Fruit fly (Drosophila melanogaster) whole organism, embryonic: Measurements from ENCODE around the gene Neurochondrin.

ENCODE experiments used
- Antp ChIP-seq: fragments of 200-800 bp; sonication (Bioruptor generic); optimal IDR thresholded peaks from 3 replicates; lab custom pipeline; 2016; ENCODE audit warnings: missing biosample characterization, missing genetic modification characterization
- CG10431 ChIP-seq: fragments of 200-800 bp; sonication (Bioruptor generic); optimal IDR thresholded peaks from 3 replicates; lab custom pipeline; 2018; ENCODE audit warnings: missing biosample characterization, mild to moderate bottlenecking, missing genetic modification characterization
- CG10543 ChIP-seq: fragments of 200-800 bp; sonication (Bioruptor generic); optimal IDR thresholded peaks from 3 replicates; lab custom pipeline; 2017; ENCODE audit warnings: missing biosample characterization, mild to moderate bottlenecking, missing genetic modification characterization, moderate library complexity
- CG11093 ChIP-seq: fragments of 200-800 bp; sonication (Bioruptor generic); IDR thresholded peaks from 3 replicates; pipeline ENCODE4 v1.3.6; 2022; ENCODE audit warnings: missing biosample characterization, missing genetic modification characterization
- CG11247 ChIP-seq: fragments of 200-800 bp; sonication (Bioruptor generic); IDR thresholded peaks from 2 replicates; pipeline ENCODE4 v1.3.6; 2022; ENCODE audit warnings: missing biosample characterization, missing genetic modification characterization
- CG11398 ChIP-seq: fragments of 200-800 bp; sonication (Bioruptor generic); optimal IDR thresholded peaks from 2 replicates; lab custom pipeline; 2016; ENCODE audit warnings: missing biosample characterization, missing genetic modification characterization
- CG11504 ChIP-seq: fragments of 200-800 bp; sonication (Bioruptor generic); optimal IDR thresholded peaks from 3 replicates; lab custom pipeline; 2019; ENCODE audit warnings: missing biosample characterization, mild to moderate bottlenecking, missing genetic modification characterization, moderate library complexity
- CG14050 ChIP-seq: fragments of 200-800 bp; sonication (Bioruptor generic); IDR thresholded peaks from 3 replicates; pipeline ENCODE4 v1.3.6; 2022; ENCODE audit warnings: missing biosample characterization, missing genetic modification characterization
- CG14965 ChIP-seq: fragments of 200-800 bp; sonication (Bioruptor generic); optimal IDR thresholded peaks from 2 replicates; lab custom pipeline; 2016; ENCODE audit warnings: missing biosample characterization, missing genetic modification characterization, borderline replicate concordance
- CG1792 ChIP-seq: fragments of 200-800 bp; sonication (Bioruptor generic); optimal IDR thresholded peaks from 2 replicates; lab custom pipeline; 2016; ENCODE audit warnings: missing biosample characterization, missing genetic modification characterization
- CG30020 ChIP-seq: fragments of 200-800 bp; optimal IDR thresholded peaks from 2 replicates; lab custom pipeline; 2019; ENCODE audit warnings: missing biosample characterization, mild to moderate bottlenecking, missing genetic modification characterization, moderate library complexity
- CG6254 ChIP-seq: fragments of 200-800 bp; sonication (Bioruptor generic); optimal IDR thresholded peaks from 3 replicates; lab custom pipeline; 2017; ENCODE audit warnings: mild to moderate bottlenecking, missing biosample characterization, missing genetic modification reagents, missing genetic modification characterization
- CG6813 ChIP-seq: fragments of 200-800 bp; sonication (Bioruptor generic); optimal IDR thresholded peaks from 2 replicates; lab custom pipeline; 2017; ENCODE audit warnings: missing biosample characterization, missing genetic modification characterization, mild to moderate bottlenecking, moderate library complexity, missing genetic modification reagents
- CG6854 ChIP-seq: fragments of 200-800 bp; sonication (Bioruptor generic); optimal IDR thresholded peaks from 3 replicates; lab custom pipeline; 2017; ENCODE audit warnings: missing biosample characterization, mild to moderate bottlenecking, missing genetic modification characterization
- CG8924 ChIP-seq: fragments of 200-800 bp; optimal IDR thresholded peaks from 3 replicates; lab custom pipeline; 2019; ENCODE audit warnings: missing biosample characterization, mild to moderate bottlenecking, missing genetic modification characterization, moderate library complexity
- CG9437 ChIP-seq: fragments of 200-800 bp; sonication (Bioruptor generic); optimal IDR thresholded peaks from 2 replicates; lab custom pipeline; 2018; ENCODE audit warnings: missing biosample characterization, mild to moderate bottlenecking, missing genetic modification characterization
- ERR ChIP-seq: fragments of 200-800 bp; sonication (Bioruptor generic); optimal IDR thresholded peaks from 2 replicates; lab custom pipeline; 2016; ENCODE audit warnings: missing biosample characterization, missing genetic modification characterization
- Ets97D ChIP-seq: fragments of 200-800 bp; sonication (Bioruptor generic); optimal IDR thresholded peaks from 3 replicates; lab custom pipeline; 2016; ENCODE audit warnings: missing biosample characterization, missing genetic modification characterization
- Fer1 ChIP-seq: fragments of 200-800 bp; sonication (Bioruptor generic); optimal IDR thresholded peaks from 2 replicates; lab custom pipeline; 2017; ENCODE audit warnings: missing biosample characterization, mild to moderate bottlenecking, missing genetic modification characterization
- Fer3 ChIP-seq: fragments of 200-800 bp; sonication (Bioruptor generic); optimal IDR thresholded peaks from 2 replicates; lab custom pipeline; 2018; ENCODE audit warnings: missing biosample characterization, mild to moderate bottlenecking, missing genetic modification characterization, moderate library complexity
- H15 ChIP-seq: fragments of 200-800 bp; sonication (Bioruptor generic); IDR thresholded peaks from 3 replicates; pipeline ENCODE4 v1.3.6; 2022; ENCODE audit warnings: missing biosample characterization, missing genetic modification characterization
- HHEX ChIP-seq: fragments of 200-800 bp; sonication (Bioruptor generic); optimal IDR thresholded peaks from 3 replicates; lab custom pipeline; 2017; ENCODE audit warnings: missing biosample characterization, mild to moderate bottlenecking, missing genetic modification characterization, missing genetic modification reagents
- Myb ChIP-seq: fragments of 200-800 bp; sonication (Bioruptor generic); optimal IDR thresholded peaks from 2 replicates; lab custom pipeline; 2016; ENCODE audit warnings: missing biosample characterization, missing genetic modification characterization
- NK7.1 ChIP-seq: fragments of 200-800 bp; sonication (Bioruptor generic); optimal IDR thresholded peaks from 3 replicates; lab custom pipeline; 2016; ENCODE audit warnings: missing biosample characterization, missing genetic modification characterization
- Ravus ChIP-seq: fragments of 200-800 bp; sonication (Bioruptor generic); IDR thresholded peaks from 2 replicates; pipeline ENCODE4 v1.3.6; 2022; ENCODE audit warnings: missing biosample characterization, missing genetic modification characterization
- Rfx ChIP-seq: fragments of 200-800 bp; sonication (Bioruptor generic); IDR thresholded peaks from 2 replicates; pipeline ENCODE4 v1.3.6; 2022; ENCODE audit warnings: missing biosample characterization, missing genetic modification characterization
- Scr ChIP-seq: fragments of 200-800 bp; sonication (Bioruptor generic); IDR thresholded peaks from 2 replicates; pipeline ENCODE4 v1.3.6; 2022; ENCODE audit warnings: missing biosample characterization, missing genetic modification characterization; ENCODE audit not compliant: partially characterized antibody
- Ssrp ChIP-seq: fragments of 200-800 bp; sonication (Bioruptor generic); optimal IDR thresholded peaks from 2 replicates; lab custom pipeline; 2018; ENCODE audit warnings: missing biosample characterization, mild to moderate bottlenecking, missing genetic modification characterization, moderate library complexity
- TFAM ChIP-seq: fragments of 200-800 bp; sonication (Bioruptor generic); optimal IDR thresholded peaks from 2 replicates; lab custom pipeline; 2017; ENCODE audit warnings: missing biosample characterization, missing genetic modification characterization, inconsistent platforms
- Usf ChIP-seq: fragments of 200-800 bp; sonication (Bioruptor generic); optimal IDR thresholded peaks from 2 replicates; lab custom pipeline; 2017; ENCODE audit warnings: missing genotype, missing biosample characterization, missing genetic modification characterization
- ash1 ChIP-seq: fragments of 200-800 bp; sonication (Bioruptor generic); optimal IDR thresholded peaks from 2 replicates; lab custom pipeline; 2018; ENCODE audit warnings: missing biosample characterization, mild to moderate bottlenecking, missing genetic modification characterization
- az2 ChIP-seq: fragments of 200-800 bp; sonication (Bioruptor generic); optimal IDR thresholded peaks from 3 replicates; lab custom pipeline; 2016; ENCODE audit warnings: missing biosample characterization, missing genetic modification characterization
- bbx ChIP-seq: fragments of 200-800 bp; sonication (Bioruptor generic); IDR thresholded peaks from 2 replicates; pipeline ENCODE4 v1.3.6; 2022; ENCODE audit warnings: missing biosample characterization, missing genetic modification characterization; ENCODE audit not compliant: partially characterized antibody
- cwo ChIP-seq: fragments of 200-800 bp; sonication (Bioruptor generic); optimal IDR thresholded peaks from 3 replicates; lab custom pipeline; 2017; ENCODE audit warnings: missing biosample characterization, missing genetic modification characterization, mild to moderate bottlenecking, moderate library complexity, missing genetic modification reagents
- emc ChIP-seq: fragments of 200-800 bp; sonication (Bioruptor generic); optimal IDR thresholded peaks from 2 replicates; lab custom pipeline; 2016; ENCODE audit warnings: missing biosample characterization, missing genetic modification characterization
- gce ChIP-seq: fragments of 200-800 bp; sonication (Bioruptor generic); IDR thresholded peaks from 3 replicates; pipeline ENCODE4 v1.3.6; 2022; ENCODE audit warnings: missing biosample characterization, missing genetic modification characterization
- gfzf ChIP-seq: fragments of 200-800 bp; sonication (Bioruptor generic); optimal IDR thresholded peaks from 2 replicates; lab custom pipeline; 2016; ENCODE audit warnings: missing biosample characterization, mild to moderate bottlenecking, missing genetic modification characterization, moderate library complexity
- insv ChIP-seq, 2 experiments: fragments of 200-800 bp; sonication (Bioruptor generic); optimal IDR thresholded peaks; 3 replicates each; lab custom pipeline; 2016 to 2018; ENCODE audit warnings: missing biosample characterization in 2 of 2, missing genetic modification characterization in 2 of 2
- lab ChIP-seq: fragments of 200-800 bp; sonication (Bioruptor generic); optimal IDR thresholded peaks from 3 replicates; lab custom pipeline; 2017; ENCODE audit warnings: missing biosample characterization, missing genetic modification characterization, mild to moderate bottlenecking, moderate library complexity, missing genetic modification reagents
- mirr ChIP-seq: fragments of 200-800 bp; sonication (Bioruptor generic); optimal IDR thresholded peaks from 3 replicates; lab custom pipeline; 2018; ENCODE audit warnings: missing biosample characterization, mild to moderate bottlenecking, missing genetic modification characterization
- otp ChIP-seq: fragments of 200-800 bp; sonication (Bioruptor generic); IDR thresholded peaks from 3 replicates; pipeline ENCODE4, ENCODE4 v1.3.6; 2022; ENCODE audit warnings: missing biosample characterization, missing genetic modification characterization
- pum ChIP-seq: fragments of 200-800 bp; sonication (Bioruptor generic); optimal IDR thresholded peaks from 2 replicates; lab custom pipeline; 2016; ENCODE audit warnings: missing biosample characterization, missing genetic modification characterization
- scrt ChIP-seq: fragments of 200-800 bp; sonication (Bioruptor generic); optimal IDR thresholded peaks from 2 replicates; lab custom pipeline; 2018; ENCODE audit warnings: missing biosample characterization, mild to moderate bottlenecking, missing genetic modification characterization, moderate library complexity
- sens ChIP-seq: fragments of 200-800 bp; sonication (Bioruptor generic); peaks from one replicate; lab custom pipeline; 2016; ENCODE audit warnings: missing biosample characterization, missing genetic modification characterization
- sens-2 ChIP-seq: fragments of 200-800 bp; sonication (Bioruptor generic); IDR thresholded peaks from 2 replicates; pipeline ENCODE4 v1.3.6; 2022; ENCODE audit warnings: missing biosample characterization, missing genetic modification characterization
- sob ChIP-seq: fragments of 200-800 bp; sonication (Bioruptor generic); IDR thresholded peaks from 2 replicates; pipeline ENCODE4 v1.3.6; 2022; ENCODE audit warnings: missing biosample characterization, missing genetic modification characterization
- unc-4 ChIP-seq: fragments of 200-800 bp; sonication (Bioruptor generic); IDR thresholded peaks from 2 replicates; pipeline ENCODE4 v1.3.6; 2022; ENCODE audit warnings: missing biosample characterization, missing genetic modification characterization; ENCODE audit not compliant: partially characterized antibody
- zf30C ChIP-seq: fragments of 200-800 bp; sonication (Bioruptor generic); optimal IDR thresholded peaks from 3 replicates; lab custom pipeline; 2018; ENCODE audit warnings: missing biosample characterization, mild to moderate bottlenecking, missing genetic modification characterization
- zfh1 ChIP-seq: fragments of 200-800 bp; sonication (Bioruptor generic); IDR thresholded peaks from 3 replicates; pipeline ENCODE4 v1.3.6; 2022; ENCODE audit warnings: missing biosample characterization, missing genetic modification characterization

The Neurochondrin gene

dm6 chr3R:6426173-6426899 lies 41.9 kb upstream of the Neurochondrin start (continued):
- TF ChIP-seq gce: no peak
- no peak for TF ChIP-seq unc-4 (GFP tag; lab: Robert Waterston, UW)
- no peak for TF ChIP-seq Ravus
- no peak for TF ChIP-seq CG6254 (GFP tag; lab: Kevin White, UChicago)
- peak; percentile 65 to 96 for TF ChIP-seq insv (GFP tag; optimal IDR thresholded peaks at IDR 0.05; lab: Kevin White, UChicago)
- TF ChIP-seq ERR (GFP tag; lab: Kevin White, UChicago): no peak
- no peak for TF ChIP-seq CG30020 (tag; lab: Kevin White, UChicago)
- 0 out of 2 replicates have a peak, but pooled peaks have one; percentile 12 for TF ChIP-seq Scr
- TF ChIP-seq TFAM (GFP tag; lab: Kevin White, UChicago): no peak
- TF ChIP-seq pum (GFP tag; lab: Kevin White, UChicago): no peak
- TF ChIP-seq CG11504: no peak
- no peak for TF ChIP-seq CG8924 (tag; lab: Kevin White, UChicago)
- TF ChIP-seq sens-2 (GFP tag; lab: Robert Waterston, UW): no peak
- no peak for TF ChIP-seq emc (GFP tag; lab: Kevin White, UChicago)
- no peak for TF ChIP-seq bbx (GFP tag; lab: Robert Waterston, UW)
- peak; percentile 4; the same call in 1 of the 3 replicates for TF ChIP-seq otp (GFP tag; lab: Robert Waterston, UW)
- no peak for TF ChIP-seq scrt (GFP tag; lab: Kevin White, UChicago)
- no peak for TF ChIP-seq CG6854 (GFP tag; lab: Kevin White, UChicago)
- no peak for TF ChIP-seq zfh1
- no peak for TF ChIP-seq Usf (GFP tag; lab: Kevin White, UChicago)
- no peak for TF ChIP-seq gfzf (GFP tag; lab: Kevin White, UChicago)
- TF ChIP-seq az2 (GFP tag; lab: Kevin White, UChicago): no peak
- peak; percentile 33 for TF ChIP-seq Rfx (GFP tag; lab: Robert Waterston, UW)
- TF ChIP-seq Antp: no peak
- TF ChIP-seq ash1 (GFP tag; lab: Kevin White, UChicago): no peak
- TF ChIP-seq CG10431: peak; percentile 66
- TF ChIP-seq cwo: peak; percentile 28
- TF ChIP-seq CG10543 (GFP tag; lab: Kevin White, UChicago): peak; percentile 49
- no peak for TF ChIP-seq CG11093 (GFP tag; lab: Robert Waterston, UW)
- TF ChIP-seq mirr: no peak
- TF ChIP-seq Fer1: peak; percentile 1
- TF ChIP-seq HHEX: no peak
- TF ChIP-seq zf30C (GFP tag; lab: Kevin White, UChicago): no peak
- TF ChIP-seq Myb (GFP tag; lab: Kevin White, UChicago): no peak

- peak; percentile 17 for TF ChIP-seq CG1792
- TF ChIP-seq sob (GFP tag; lab: Robert Waterston, UW): peak; percentile 67
- TF ChIP-seq CG14050: peak; percentile 41; the same call in 1 of the 3 replicates
- TF ChIP-seq lab: peak; percentile 86
- peak; percentile 50 for TF ChIP-seq Fer3 (tag; lab: Kevin White, UChicago)
- TF ChIP-seq mirr: no peak
- TF ChIP-seq NK7.1 (GFP tag; lab: Kevin White, UChicago): peak; percentile 7
- TF ChIP-seq Ets97D (GFP tag; lab: Kevin White, UChicago): no peak
- peak; percentile 29; the same call in 1 of the 2 replicates for TF ChIP-seq CG11247 (GFP tag; lab: Robert Waterston, UW)
- TF ChIP-seq sens (GFP tag; lab: Kevin White, UChicago): peak; percentile 89
- no peak for TF ChIP-seq CG11398 (GFP tag; lab: Kevin White, UChicago)
- TF ChIP-seq CG14965 (GFP tag; lab: Kevin White, UChicago): no peak
- peak; percentile 44 for TF ChIP-seq CG9437 (GFP tag; lab: Kevin White, UChicago)
- peak; percentile 57 for TF ChIP-seq Ssrp
- peak; percentile 44; the same call in 1 of the 3 replicates for TF ChIP-seq H15
- peak; percentile 58 for TF ChIP-seq CG6813 (GFP tag; lab: Kevin White, UChicago)
Measured at dm6 chr3R:6427619-6428378, 40.4 kb upstream of the Neurochondrin start.
